Worm (Caenorhabditis elegans) whole organism, young adult: Measurements from ENCODE around the gene clec-219.
A peak's percentile ranks its signal among the peaks of the same experiment; 100 is the strongest.

Experiments
- B0019.2 ChIP-seq: fragments of 200-800 bp; sonication (Bioruptor generic); conservative IDR thresholded peaks from 2 replicates; pipeline ENCODE4 v1.3.6; 2022; ENCODE audit warnings: missing genetic modification reagents, missing genetic modification characterization, missing compliant biosample characterization
- B0336.3 ChIP-seq: fragments of 200-800 bp; sonication (Bioruptor generic); IDR thresholded peaks from 2 replicates; pipeline ENCODE4 v1.3.6; 2022; ENCODE audit warnings: missing genetic modification characterization, missing compliant biosample characterization
- D2030.7 ChIP-seq: fragments of 200-800 bp; sonication (Bioruptor generic); IDR thresholded peaks from 2 replicates; pipeline ENCODE4 v1.3.6; 2022; ENCODE audit warnings: missing genetic modification reagents, missing genetic modification characterization, missing compliant biosample characterization
- F10E7.11 ChIP-seq: sonication (generic microtip); optimal IDR thresholded peaks from 2 replicates; lab custom pipeline; 2017; ENCODE audit warnings: mild to moderate bottlenecking, missing genetic modification characterization, moderate library complexity, missing compliant biosample characterization
- F23B12.7 ChIP-seq: sonication (generic microtip); optimal IDR thresholded peaks from 2 replicates; lab custom pipeline; 2017; ENCODE audit warnings: missing genetic modification characterization, mild to moderate bottlenecking, missing compliant biosample characterization, antibody characterized with exemption, moderate library complexity; ENCODE audit not compliant: insufficient read depth
- F37B4.10 ChIP-seq: fragments of 200-800 bp; sonication (Bioruptor generic); IDR thresholded peaks from 2 replicates; pipeline ENCODE4 v1.3.6; 2022; ENCODE audit warnings: missing genetic modification characterization, missing compliant biosample characterization
- F39B2.1 ChIP-seq: fragments of 200-800 bp; sonication (Bioruptor generic); IDR thresholded peaks from 2 replicates; pipeline ENCODE4 v1.3.6; 2022; ENCODE audit warnings: missing genetic modification reagents, missing genetic modification characterization, missing compliant biosample characterization
- F49E8.2 ChIP-seq: sonication (generic microtip); optimal IDR thresholded peaks from 3 replicates; lab custom pipeline; 2017; ENCODE audit warnings: missing genetic modification characterization, mild to moderate bottlenecking, missing compliant biosample characterization, antibody characterized with exemption, moderate library complexity; ENCODE audit not compliant: insufficient read depth
- F52B5.7 ChIP-seq: sonication (generic microtip); optimal IDR thresholded peaks from 2 replicates; lab custom pipeline; 2016; ENCODE audit warnings: mild to moderate bottlenecking, missing genetic modification characterization, missing compliant biosample characterization
- F57A8.1 ChIP-seq: fragments of 200-800 bp; sonication (Bioruptor generic); optimal IDR thresholded peaks from 2 replicates; lab custom pipeline; 2018; ENCODE audit warnings: mild to moderate bottlenecking, missing genetic modification characterization, moderate library complexity, missing compliant biosample characterization
- K12H6.12 ChIP-seq: fragments of 200-800 bp; sonication (Bioruptor generic); optimal IDR thresholded peaks from 2 replicates; lab custom pipeline; 2018; ENCODE audit warnings: mild to moderate bottlenecking, missing genetic modification characterization, missing compliant biosample characterization
- T07F8.4 ChIP-seq: sonication (generic microtip); optimal IDR thresholded peaks from 2 replicates; lab custom pipeline; 2016; ENCODE audit warnings: mild to moderate bottlenecking, missing genetic modification characterization, moderate library complexity, missing compliant biosample characterization
- T26A5.8 ChIP-seq: sonication (generic microtip); optimal IDR thresholded peaks from 2 replicates; lab custom pipeline; 2016; ENCODE audit warnings: missing genetic modification characterization, missing compliant biosample characterization
- Y79H2A.3 ChIP-seq: fragments of 200-800 bp; sonication (Bioruptor generic); conservative IDR thresholded peaks from 2 replicates; pipeline ENCODE4 v1.3.6; 2022; ENCODE audit warnings: missing genetic modification reagents, missing genetic modification characterization, missing compliant biosample characterization
- Y95B8A.8 ChIP-seq: fragments of 200-800 bp; sonication (Bioruptor generic); IDR thresholded peaks from 2 replicates; pipeline ENCODE4 v1.3.6; 2022; ENCODE audit warnings: missing genetic modification reagents, missing genetic modification characterization, missing compliant biosample characterization
- akir-1 ChIP-seq: fragments of 200-800 bp; sonication (Bioruptor generic); optimal IDR thresholded peaks from 2 replicates; lab custom pipeline; 2018; ENCODE audit warnings: mild to moderate bottlenecking, missing genetic modification characterization, moderate library complexity, missing compliant biosample characterization
- athp-1 ChIP-seq: sonication (generic microtip); optimal IDR thresholded peaks from 2 replicates; lab custom pipeline; 2017; ENCODE audit warnings: mild to moderate bottlenecking, missing genetic modification characterization, missing compliant biosample characterization
- attf-3 ChIP-seq: fragments of 200-800 bp; sonication (Bioruptor generic); conservative IDR thresholded peaks from 2 replicates; pipeline ENCODE4 v1.3.6; 2022; ENCODE audit warnings: missing genetic modification reagents, missing genetic modification characterization, missing compliant biosample characterization
- bed-1 ChIP-seq: fragments of 200-800 bp; sonication (Bioruptor generic); IDR thresholded peaks from 2 replicates; pipeline ENCODE4 v1.3.6; 2022; ENCODE audit warnings: missing genetic modification reagents, missing genetic modification characterization, missing compliant biosample characterization
- cebp-2 ChIP-seq: fragments of 200-800 bp; sonication (Bioruptor generic); IDR thresholded peaks from 2 replicates; pipeline ENCODE4 v1.3.6; 2022; ENCODE audit warnings: missing genetic modification characterization, missing compliant biosample characterization
- die-1 ChIP-seq: sonication (generic microtip); optimal IDR thresholded peaks from 2 replicates; lab custom pipeline; 2016; ENCODE audit warnings: missing genotype, mild to moderate bottlenecking, missing genetic modification characterization, missing compliant biosample characterization
- dpl-1 ChIP-seq: fragments of 150-350 bp; optimal IDR thresholded peaks from 2 replicates; lab custom pipeline; 2014; ENCODE audit warnings: missing biosample characterization, missing genetic modification reagents, missing genetic modification characterization
- efl-1 ChIP-seq: fragments of 150-350 bp; optimal IDR thresholded peaks from 2 replicates; lab custom pipeline; 2014; ENCODE audit warnings: missing biosample characterization, missing genetic modification reagents, missing genetic modification characterization
- egl-18 ChIP-seq: fragments of 200-800 bp; sonication (Bioruptor generic); IDR thresholded peaks from 2 replicates; pipeline ENCODE4 v1.3.6; 2022; ENCODE audit warnings: missing genetic modification reagents, missing genetic modification characterization, missing compliant biosample characterization
- egl-44 ChIP-seq: fragments of 200-800 bp; sonication (Bioruptor generic); IDR thresholded peaks from 2 replicates; pipeline ENCODE4 v1.3.6; 2022; ENCODE audit warnings: missing genetic modification reagents, missing genetic modification characterization, missing compliant biosample characterization
- ets-4 ChIP-seq: fragments of 200-800 bp; sonication (Bioruptor generic); optimal IDR thresholded peaks from 2 replicates; lab custom pipeline; 2018; ENCODE audit warnings: mild to moderate bottlenecking, missing genetic modification characterization, missing compliant biosample characterization
- gei-17 ChIP-seq: fragments of 200-800 bp; sonication (Bioruptor generic); optimal IDR thresholded peaks from 2 replicates; lab custom pipeline; 2018; ENCODE audit warnings: mild to moderate bottlenecking, missing genetic modification characterization, missing compliant biosample characterization
- hlh-12 ChIP-seq: sonication (generic microtip); optimal IDR thresholded peaks from 2 replicates; lab custom pipeline; 2016; ENCODE audit warnings: missing genetic modification characterization, missing compliant biosample characterization
- hsf-1 ChIP-seq: fragments of 200-800 bp; sonication (Bioruptor generic); IDR thresholded peaks from 2 replicates; pipeline ENCODE4 v1.3.6; 2022; ENCODE audit warnings: missing genetic modification reagents, missing genetic modification characterization, missing compliant biosample characterization
- lsy-27 ChIP-seq: sonication (generic microtip); optimal IDR thresholded peaks from 2 replicates; lab custom pipeline; 2017; ENCODE audit warnings: missing genetic modification characterization, mild to moderate bottlenecking, missing compliant biosample characterization, antibody characterized with exemption, missing genotype, borderline replicate concordance; ENCODE audit not compliant: insufficient read depth
- mcd-1 ChIP-seq: fragments of 200-800 bp; sonication (Bioruptor generic); IDR thresholded peaks from 2 replicates; pipeline ENCODE4 v1.3.6; 2022; ENCODE audit warnings: missing genetic modification reagents, missing genetic modification characterization, missing compliant biosample characterization
- mel-28 ChIP-seq: sonication (generic microtip); optimal IDR thresholded peaks from 2 replicates; lab custom pipeline; 2016; ENCODE audit warnings: borderline replicate concordance, mild to moderate bottlenecking, missing genetic modification characterization, missing compliant biosample characterization
- nfya-2 ChIP-seq: fragments of 200-800 bp; sonication (Bioruptor generic); IDR thresholded peaks from 2 replicates; pipeline ENCODE4 v1.3.6; 2022; ENCODE audit warnings: missing genetic modification reagents, missing genetic modification characterization, missing compliant biosample characterization
- nfyb-1 ChIP-seq: fragments of 200-800 bp; sonication (Bioruptor generic); IDR thresholded peaks from 2 replicates; pipeline ENCODE4 v1.3.6; 2022; ENCODE audit warnings: missing genetic modification reagents, missing genetic modification characterization, missing compliant biosample characterization
- nhr-90 ChIP-seq: sonication (generic microtip); optimal IDR thresholded peaks from 2 replicates; lab custom pipeline; 2016; ENCODE audit warnings: missing genotype, mild to moderate bottlenecking, missing genetic modification characterization, missing compliant biosample characterization
- pha-4 ChIP-seq: fragments of 150-350 bp; sonication (generic microtip); optimal IDR thresholded peaks from 2 replicates; lab custom pipeline; 2014; ENCODE audit warnings: missing biosample characterization, missing genetic modification reagents, missing genetic modification characterization
- repo-1 ChIP-seq: sonication (generic microtip); optimal IDR thresholded peaks from 2 replicates; lab custom pipeline; 2017; ENCODE audit warnings: mild to moderate bottlenecking, missing genetic modification characterization, missing compliant biosample characterization
- rpc-1 ChIP-seq, 2 experiments: fragments of 150-350 bp in 1 of 2; sonication (generic microtip) in 1 of 2; optimal IDR thresholded peaks; 2 replicates each; lab custom pipeline; 2014 to 2018; ENCODE audit warnings: missing biosample characterization in 1 of 2, missing genetic modification characterization in 1 of 2, missing genetic modification reagents in 1 of 2, missing genotype in 1 of 2
- sdz-38 ChIP-seq: sonication (generic microtip); optimal IDR thresholded peaks from 2 replicates; lab custom pipeline; 2016; ENCODE audit warnings: missing genotype, missing genetic modification characterization, missing compliant biosample characterization
- somi-1 ChIP-seq: fragments of 200-800 bp; sonication (Bioruptor generic); optimal IDR thresholded peaks from 2 replicates; lab custom pipeline; 2018; ENCODE audit warnings: mild to moderate bottlenecking, missing genetic modification characterization, missing compliant biosample characterization
- sptf-2 ChIP-seq: fragments of 200-800 bp; sonication (Bioruptor generic); optimal IDR thresholded peaks from 2 replicates; lab custom pipeline; 2018; ENCODE audit warnings: mild to moderate bottlenecking, missing genetic modification characterization, missing compliant biosample characterization
- tbp1 ChIP-seq: fragments of 200-800 bp; sonication (Bioruptor generic); optimal IDR thresholded peaks from 2 replicates; lab custom pipeline; 2018; ENCODE audit warnings: mild to moderate bottlenecking, missing genetic modification characterization, missing compliant biosample characterization
- unc-130 ChIP-seq: sonication (generic microtip); optimal IDR thresholded peaks from 2 replicates; lab custom pipeline; 2016; ENCODE audit warnings: missing genetic modification reagents, missing genetic modification characterization, missing compliant biosample characterization
- unc-62 ChIP-seq: fragments of 150-350 bp; optimal IDR thresholded peaks from 2 replicates; lab custom pipeline; 2014; ENCODE audit warnings: missing biosample characterization, missing genetic modification reagents, missing genetic modification characterization
- zfh-2 ChIP-seq: fragments of 200-800 bp; sonication (Bioruptor generic); conservative IDR thresholded peaks from 2 replicates; pipeline ENCODE4 v1.3.6; 2022; ENCODE audit warnings: missing genetic modification reagents, missing genetic modification characterization, missing compliant biosample characterization
- ztf-18 ChIP-seq: sonication (generic microtip); optimal IDR thresholded peaks from 2 replicates; lab custom pipeline; 2016; ENCODE audit warnings: missing genotype, mild to moderate bottlenecking, missing genetic modification characterization, missing compliant biosample characterization
- ztf-25 ChIP-seq: fragments of 200-800 bp; sonication (Bioruptor generic); IDR thresholded peaks from 2 replicates; pipeline ENCODE4 v1.3.6; 2022; ENCODE audit warnings: missing genetic modification reagents, missing genetic modification characterization, missing compliant biosample characterization
- ztf-26 ChIP-seq: sonication (generic microtip); optimal IDR thresholded peaks from 2 replicates; lab custom pipeline; 2017; ENCODE audit warnings: missing genetic modification characterization, missing compliant biosample characterization
- ztf-3 ChIP-seq: fragments of 200-800 bp; sonication (Bioruptor generic); optimal IDR thresholded peaks from 2 replicates; lab custom pipeline; 2018; ENCODE audit warnings: mild to moderate bottlenecking, missing genetic modification characterization, missing compliant biosample characterization

The clec-219 gene

ce11 chrV:8300935-8301535 lies 17.2 kb upstream of the clec-219 start, which contains the start of gene W02D7.6 (continued):
- TF ChIP-seq repo-1 (tag; lab: Kevin White, UChicago) (no peak), lsy-27 (tag; lab: Kevin White, UChicago) (no peak), sptf-2 (GFP tag; lab: Kevin White, UChicago) (no peak), somi-1 (GFP tag; lab: Kevin White, UChicago) (no peak), gei-17 (no peak), ztf-26 (no peak), mel-28 (tag; lab: Kevin White, UChicago) (no peak), ztf-3 (GFP tag; lab: Kevin White, UChicago) (no peak), egl-44 (no peak), die-1 (no peak), dpl-1 (GFP tag; lab: Kevin White, UChicago) (no peak), egl-18 (GFP tag; lab: Robert Waterston, UW) (no peak), rpc-1 (optimal IDR thresholded peaks at IDR 0.05; lab: Kevin White, UChicago) (no peak), rpc-1 (tag; optimal IDR thresholded peaks at IDR 0.05; lab: Kevin White, UChicago) (no peak), T26A5.8 (tag; lab: Kevin White, UChicago) (no peak), F49E8.2 (tag; lab: Kevin White, UChicago) (no peak), K12H6.12 (tag; lab: Kevin White, UChicago) (no peak), F37B4.10 (GFP tag; lab: Robert Waterston, UW) (no peak), zfh-2 (no peak), ets-4 (no peak), cebp-2 (GFP tag; lab: Robert Waterston, UW) (no peak), F57A8.1 (no peak), F23B12.7 (no peak), ztf-18 (tag; lab: Kevin White, UChicago) (no peak), F10E7.11 (tag; lab: Kevin White, UChicago) (no peak), T07F8.4 (tag; lab: Kevin White, UChicago) (no peak), sdz-38 (tag; lab: Kevin White, UChicago) (no peak), nhr-90 (tag; lab: Kevin White, UChicago) (no peak), efl-1 (no peak), akir-1 (GFP tag; lab: Kevin White, UChicago) (no peak), B0336.3 (GFP tag; lab: Robert Waterston, UW) (peak; percentile 77), athp-1 (tag; lab: Kevin White, UChicago) (peak; percentile 30), F39B2.1 (GFP tag; lab: Robert Waterston, UW) (no peak), mcd-1 (GFP tag; lab: Robert Waterston, UW) (peak; percentile 46; the same call in 1 of the 2 replicates), nfya-2 (GFP tag; lab: Robert Waterston, UW) (no peak), B0019.2 (no peak), F52B5.7 (no peak), D2030.7 (0 out of 2 replicates have a peak, but pooled peaks have one; percentile 8), hlh-12 (tag; lab: Kevin White, UChicago) (no peak), attf-3 (GFP tag; lab: Robert Waterston, UW) (peak; percentile 41), Y79H2A.3 (GFP tag; lab: Robert Waterston, UW) (no peak), ztf-25 (no peak), bed-1 (GFP tag; lab: Robert Waterston, UW) (no peak), Y95B8A.8 (GFP tag; lab: Robert Waterston, UW) (0 out of 2 replicates have a peak, but pooled peaks have one; percentile 12), pha-4 (tag; lab: Kevin White, UChicago) (no peak), nfyb-1 (GFP tag; lab: Robert Waterston, UW) (no peak), tbp1 (GFP tag; lab: Kevin White, UChicago) (peak; percentile 34), unc-130 (GFP tag; lab: Kevin White, UChicago) (no peak), hsf-1 (GFP tag; lab: Robert Waterston, UW) (peak; percentile 57; the same call in 1 of the 2 replicates), unc-62 (no peak)
